Fruit fly (Drosophila melanogaster) whole organism: ENCODE data around the gene CG34028.

Experiments
- Dll ChIP-seq: fragments of >200 bp; optimal IDR thresholded peaks from 2 replicates; lab custom pipeline; 2017
- EcR ChIP-seq, 2 experiments: fragments of >200 bp; optimal IDR thresholded peaks; 2 replicates each; lab custom pipeline; 2017; ENCODE audit warnings: missing biosample characterization in 2 of 2, missing genetic modification characterization in 2 of 2, missing genetic modification reagents in 2 of 2
- psq ChIP-seq: fragments of >200 bp; optimal IDR thresholded peaks from 2 replicates; lab custom pipeline; 2017
- usp ChIP-seq: fragments of >200 bp; optimal IDR thresholded peaks from 2 replicates; lab custom pipeline; 2017; ENCODE audit warnings: missing biosample characterization, missing genetic modification characterization, mixed read lengths

- no peak for TF ChIP-seq Dll (lab: Kevin White, UChicago)
- no peak for TF ChIP-seq psq (lab: Kevin White, UChicago)
- TF ChIP-seq EcR (GFP tag; optimal IDR thresholded peaks at IDR 0.05; lab: Kevin White, UChicago): no peak
- TF ChIP-seq usp (GFP tag; lab: Kevin White, UChicago): no peak
These were observed 24.5 kb upstream of the CG34028 start for dm6 chrX:9486802-9487201.
